Worm (Caenorhabditis elegans) whole organism, mixed stage, embryonic: Measurements from ENCODE around the gene T27E4.1.

Experiments used
- M03D4.4 ChIP-seq: sonication (generic microtip); optimal IDR thresholded peaks from 2 replicates; lab custom pipeline; 2017; ENCODE audit warnings: mild to moderate bottlenecking, missing genetic modification characterization, missing compliant biosample characterization
- bed-3 ChIP-seq: fragments of 200-800 bp; sonication (Bioruptor generic); optimal IDR thresholded peaks from 3 replicates; lab custom pipeline; 2018; ENCODE audit warnings: mild to moderate bottlenecking, missing genetic modification characterization, moderate library complexity, missing compliant biosample characterization
- blmp-1 ChIP-seq: fragments of 150-350 bp; optimal IDR thresholded peaks from 2 replicates; lab custom pipeline; 2014; ENCODE audit warnings: missing biosample characterization, missing genetic modification characterization
- ceh-39 ChIP-seq: fragments of 150-350 bp; optimal IDR thresholded peaks from 2 replicates; lab custom pipeline; 2014; ENCODE audit warnings: missing biosample characterization, missing genetic modification characterization
- ceh-43 ChIP-seq: fragments of 200-800 bp; sonication (Bioruptor generic); optimal IDR thresholded peaks from 2 replicates; lab custom pipeline; 2018; ENCODE audit warnings: mild to moderate bottlenecking, missing genetic modification characterization, moderate library complexity, missing compliant biosample characterization
- ceh-83 ChIP-seq: fragments of 200-800 bp; sonication (Bioruptor generic); optimal IDR thresholded peaks from 2 replicates; lab custom pipeline; 2018; ENCODE audit warnings: mild to moderate bottlenecking, missing genetic modification characterization, missing compliant biosample characterization
- ces-1 ChIP-seq: fragments of 150-350 bp; optimal IDR thresholded peaks from 2 replicates; lab custom pipeline; 2014; ENCODE audit warnings: missing biosample characterization, missing genetic modification reagents, missing genetic modification characterization
- drap-1 ChIP-seq: fragments of 200-800 bp; sonication (Bioruptor generic); optimal IDR thresholded peaks from 3 replicates; lab custom pipeline; 2018; ENCODE audit warnings: mild to moderate bottlenecking, missing genetic modification characterization, missing compliant biosample characterization
- elt-1 ChIP-seq: sonication (generic microtip); optimal IDR thresholded peaks from 2 replicates; lab custom pipeline; 2017; ENCODE audit warnings: missing genetic modification characterization, mild to moderate bottlenecking, missing compliant biosample characterization, antibody characterized with exemption, moderate library complexity, borderline replicate concordance; ENCODE audit not compliant: insufficient read depth
- elt-3 ChIP-seq: fragments of 150-350 bp; optimal IDR thresholded peaks from 2 replicates; lab custom pipeline; 2014; ENCODE audit warnings: missing biosample characterization, missing genetic modification characterization
- flh-1 ChIP-seq: fragments of 200-800 bp; sonication (Bioruptor generic); optimal IDR thresholded peaks from 2 replicates; lab custom pipeline; 2018; ENCODE audit warnings: mild to moderate bottlenecking, missing genetic modification characterization, moderate library complexity, missing compliant biosample characterization
- ham-2 ChIP-seq: fragments of 200-800 bp; sonication (Bioruptor generic); optimal IDR thresholded peaks from 2 replicates; lab custom pipeline; 2018; ENCODE audit warnings: mild to moderate bottlenecking, missing genetic modification characterization, missing compliant biosample characterization
- hlh-1 ChIP-seq: fragments of 150-350 bp; optimal IDR thresholded peaks from 2 replicates; lab custom pipeline; 2014; ENCODE audit warnings: missing biosample characterization, missing genetic modification reagents, missing genetic modification characterization
- lin-13 ChIP-seq: fragments of 150-350 bp; optimal IDR thresholded peaks from 2 replicates; lab custom pipeline; 2014; ENCODE audit warnings: missing biosample characterization, missing genetic modification characterization
- lin-32 ChIP-seq: fragments of 200-800 bp; sonication (Bioruptor generic); optimal IDR thresholded peaks from 2 replicates; lab custom pipeline; 2018; ENCODE audit warnings: mild to moderate bottlenecking, missing genetic modification characterization, missing compliant biosample characterization
- lsy-2 ChIP-seq: fragments of 150-350 bp; optimal IDR thresholded peaks from 2 replicates; lab custom pipeline; 2014; ENCODE audit warnings: missing biosample characterization, missing genetic modification characterization
- mab-5 ChIP-seq: fragments of 150-350 bp; optimal IDR thresholded peaks from 2 replicates; lab custom pipeline; 2014; ENCODE audit warnings: missing biosample characterization, missing genetic modification characterization
- nhr-12 ChIP-seq: fragments of 150-350 bp; optimal IDR thresholded peaks from 2 replicates; lab custom pipeline; 2014; ENCODE audit warnings: missing biosample characterization, missing genetic modification characterization
- nhr-237 ChIP-seq: fragments of 150-350 bp; optimal IDR thresholded peaks from 2 replicates; lab custom pipeline; 2014; ENCODE audit warnings: missing biosample characterization, missing genetic modification characterization
- nhr-28 ChIP-seq: fragments of 150-350 bp; optimal IDR thresholded peaks from 2 replicates; lab custom pipeline; 2014; ENCODE audit warnings: missing biosample characterization, missing genetic modification characterization
- nhr-76 ChIP-seq: sonication (generic microtip); optimal IDR thresholded peaks from 2 replicates; lab custom pipeline; 2017; ENCODE audit warnings: missing biosample characterization, missing genetic modification characterization
- pha-4 ChIP-seq: fragments of 150-350 bp; optimal IDR thresholded peaks from 2 replicates; lab custom pipeline; 2018; ENCODE audit warnings: missing biosample characterization, missing genetic modification reagents, missing genetic modification characterization
- sem-2 ChIP-seq: fragments of 200-800 bp; sonication (Bioruptor generic); optimal IDR thresholded peaks from 2 replicates; lab custom pipeline; 2018; ENCODE audit warnings: mild to moderate bottlenecking, missing genetic modification characterization, missing compliant biosample characterization
- snpc-4 ChIP-seq: fragments of 150-350 bp; optimal IDR thresholded peaks from 2 replicates; lab custom pipeline; 2014; ENCODE audit warnings: missing biosample characterization, missing genetic modification characterization
- sptf-1 ChIP-seq: sonication (generic microtip); optimal IDR thresholded peaks from 2 replicates; lab custom pipeline; 2017; ENCODE audit warnings: mild to moderate bottlenecking, missing genetic modification characterization, moderate library complexity, missing compliant biosample characterization
- tbx-8 ChIP-seq: fragments of 200-800 bp; sonication (Bioruptor generic); optimal IDR thresholded peaks from 2 replicates; lab custom pipeline; 2018; ENCODE audit warnings: mild to moderate bottlenecking, missing genetic modification characterization, moderate library complexity, missing compliant biosample characterization
- unc-120 ChIP-seq: sonication (generic microtip); optimal IDR thresholded peaks from 2 replicates; lab custom pipeline; 2017; ENCODE audit warnings: missing genetic modification characterization, missing compliant biosample characterization; ENCODE audit not compliant: poor library complexity, severe bottlenecking
- unc-39 ChIP-seq: fragments of 150-350 bp; optimal IDR thresholded peaks from 2 replicates; lab custom pipeline; 2014; ENCODE audit warnings: missing biosample characterization, missing genetic modification characterization
- unc-62 ChIP-seq: fragments of 150-350 bp; optimal IDR thresholded peaks from 2 replicates; lab custom pipeline; 2014; ENCODE audit warnings: missing biosample characterization, missing genetic modification reagents, missing genetic modification characterization
- ztf-11 ChIP-seq: fragments of 150-350 bp; optimal IDR thresholded peaks from 2 replicates; lab custom pipeline; 2014; ENCODE audit warnings: missing biosample characterization, missing genetic modification characterization

Gene T27E4.1

DNA sequence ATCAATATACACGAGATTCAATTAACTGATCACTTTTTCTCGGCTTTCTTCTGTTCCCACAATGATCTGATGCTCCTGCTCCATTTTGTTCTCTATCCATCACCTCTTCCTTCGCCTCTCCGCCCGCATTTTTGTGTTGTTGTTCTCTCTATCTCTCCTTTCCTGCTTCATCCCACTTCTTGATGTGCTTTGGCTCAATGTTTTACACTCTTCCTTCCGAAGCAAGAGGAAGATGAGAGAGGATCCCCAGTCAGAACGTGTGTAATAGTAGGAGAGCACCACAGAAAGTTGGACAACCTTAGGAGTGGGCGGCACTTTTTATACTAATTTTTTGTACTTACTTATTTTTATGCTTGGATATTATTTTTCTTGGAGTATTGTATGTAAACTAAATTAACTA is 19.8 kb downstream of the T27E4.1 start:
- peak; percentile 97 for TF ChIP-seq unc-120 (tag; lab: Kevin White, UChicago)
- TF ChIP-seq hlh-1 (tag; lab: Kevin White, UChicago), result peak; percentile 43
- TF ChIP-seq nhr-76 (tag; lab: Kevin White, UChicago), result no peak
- no peak for TF ChIP-seq elt-1 (tag; lab: Kevin White, UChicago)

DNA sequence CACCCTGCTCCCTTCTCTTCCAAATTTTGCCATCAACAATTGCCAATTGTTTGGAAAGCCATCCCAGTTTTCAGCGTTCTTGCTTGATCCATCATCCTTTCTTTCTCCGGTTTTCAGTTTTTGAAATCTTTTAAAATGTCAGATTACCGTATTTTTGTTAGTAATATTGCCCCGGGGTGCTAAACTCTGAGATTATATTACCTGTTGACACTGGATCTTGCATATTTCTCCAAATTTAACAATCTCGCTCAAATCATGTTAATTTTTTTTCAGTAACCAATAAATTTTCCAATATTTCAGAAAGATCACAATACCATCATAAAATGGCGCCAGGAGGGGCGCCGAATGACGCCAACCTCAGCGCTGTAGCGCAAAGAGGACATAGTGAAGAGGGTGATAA is 20.3 kb downstream of the T27E4.1 start, which contains the start of gene F21C10.7:
F21C10.7 (plus strand) TSS at position 301 of the 400 bp plus-strand sequence.
- no peak for TF ChIP-seq mab-5
- no peak for TF ChIP-seq bed-3
- TF ChIP-seq nhr-237 (tag; lab: Kevin White, UChicago), result no peak
- no peak for TF ChIP-seq ham-2
- no peak for TF ChIP-seq unc-120 (tag; lab: Kevin White, UChicago)
- no peak for TF ChIP-seq lin-32 (GFP tag; lab: Kevin White, UChicago)
- TF ChIP-seq ztf-11 (tag; lab: Kevin White, UChicago), result no peak
- TF ChIP-seq elt-1 (tag; lab: Kevin White, UChicago), result no peak
- no peak for TF ChIP-seq lsy-2 (tag; lab: Kevin White, UChicago)
- TF ChIP-seq drap-1 (GFP tag; lab: Kevin White, UChicago), result no peak
- TF ChIP-seq M03D4.4 (tag; lab: Kevin White, UChicago), result no peak
- no peak for TF ChIP-seq sem-2 (GFP tag; lab: Kevin White, UChicago)
- no peak for TF ChIP-seq flh-1
- TF ChIP-seq nhr-28, result no peak

DNA sequence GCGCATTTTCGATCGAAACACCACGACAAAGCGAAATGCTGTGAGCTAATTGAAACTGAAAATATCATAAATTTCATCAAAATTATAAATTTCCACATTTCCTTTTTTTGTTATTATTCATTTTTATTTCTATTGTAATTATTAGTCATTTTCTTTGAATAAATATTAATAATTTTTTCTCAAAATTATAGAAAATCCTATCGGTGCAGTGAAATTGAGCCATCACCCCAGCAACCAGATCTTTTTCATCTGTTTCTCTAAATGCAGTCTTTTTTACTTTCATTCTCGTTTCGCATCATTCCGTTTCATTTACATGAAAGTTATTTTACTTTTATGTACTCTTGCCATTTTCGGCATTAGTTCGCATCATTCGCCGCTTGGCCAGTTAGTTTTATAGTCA is 29.9 kb downstream of the T27E4.1 start, which contains the start of gene F21C10.13:
F21C10.13 (plus strand) TSS at position 301 of the 400 bp plus-strand sequence.
- no peak for TF ChIP-seq ceh-43
- no peak for TF ChIP-seq ces-1 (GFP tag; lab: Kevin White, UChicago)
- TF ChIP-seq unc-39, result no peak
- no peak for TF ChIP-seq nhr-12
- TF ChIP-seq hlh-1 (tag; lab: Kevin White, UChicago), result no peak
- TF ChIP-seq, all 35 proteins: peak for 0

DNA sequence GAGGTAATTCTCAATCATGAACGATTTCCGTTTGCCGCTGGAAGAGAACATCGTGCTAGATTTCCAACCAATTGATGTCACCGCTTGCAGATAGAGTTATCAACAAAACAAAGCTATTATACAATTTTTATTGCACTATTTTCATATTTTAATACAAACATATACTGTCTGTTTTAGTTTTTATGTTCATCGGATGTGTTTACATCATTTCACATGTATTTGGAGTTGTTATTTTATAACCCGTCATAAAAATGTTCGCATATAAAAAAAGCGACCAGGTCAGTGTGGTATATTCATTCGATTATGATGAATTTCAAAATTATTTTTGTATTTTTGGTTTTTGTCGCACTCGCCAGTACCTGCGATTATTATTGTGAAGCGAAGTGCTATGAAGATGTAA is 31.0 kb downstream of the T27E4.1 start, which contains the start of gene F21C10.11:
F21C10.11 (plus strand) TSS at position 301 of the 400 bp plus-strand sequence.
- TF ChIP-seq ceh-39 (tag; lab: Kevin White, UChicago) (no peak), flh-1 (no peak), nhr-76 (tag; lab: Kevin White, UChicago) (no peak), nhr-28 (no peak), sptf-1 (no peak), sem-2 (GFP tag; lab: Kevin White, UChicago) (no peak), ceh-43 (no peak), tbx-8 (GFP tag; lab: Kevin White, UChicago) (no peak), nhr-12 (no peak), elt-3 (tag; lab: Kevin White, UChicago) (no peak), lin-32 (GFP tag; lab: Kevin White, UChicago) (no peak)

DNA sequence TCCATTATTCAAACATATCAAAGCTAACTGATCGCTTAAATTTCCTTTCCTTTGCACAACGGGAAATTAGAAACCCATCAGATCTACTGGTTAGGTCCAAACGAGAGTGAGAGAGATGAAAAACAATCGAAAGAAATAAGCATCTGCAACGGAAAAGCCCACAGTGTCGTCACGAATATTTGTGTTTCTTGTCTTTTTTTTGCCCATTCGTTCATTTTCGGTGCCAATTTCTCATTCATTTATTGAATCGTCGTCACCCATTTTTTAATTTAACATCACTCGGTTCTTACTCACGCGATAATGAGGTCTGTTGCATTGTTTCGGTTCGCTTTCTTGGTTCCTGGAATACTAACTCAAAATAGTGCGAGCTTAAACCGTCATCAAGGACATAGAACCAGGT is 32.0 kb downstream of the T27E4.1 start, which contains the start of gene F21C10.6:
F21C10.6 (plus strand) TSS at position 301 of the 400 bp plus-strand sequence.
- TF ChIP-seq bed-3, result no peak
- no peak for TF ChIP-seq snpc-4 (tag; lab: Kevin White, UChicago)
- no peak for TF ChIP-seq lsy-2 (tag; lab: Kevin White, UChicago)
- TF ChIP-seq, all 35 proteins: peak for 0

DNA sequence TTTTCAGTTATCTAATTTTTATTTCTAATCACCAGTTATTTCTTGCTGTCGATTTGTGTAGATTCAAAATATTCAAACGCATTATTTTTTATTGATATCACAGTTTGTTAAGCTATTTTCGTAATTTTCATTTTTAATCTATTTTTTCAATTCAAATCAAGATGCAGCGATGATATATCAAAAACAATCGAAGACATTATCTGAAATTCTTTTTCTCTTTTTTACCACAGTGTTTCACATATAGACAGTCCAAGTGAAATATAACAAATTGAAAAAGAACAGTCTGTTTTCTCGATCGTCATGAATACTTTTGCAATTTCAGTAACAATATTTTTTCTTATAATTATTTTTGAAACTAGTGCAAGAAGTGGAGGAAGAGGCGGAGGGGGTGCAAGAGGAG is 33.2 kb downstream of the T27E4.1 start, which contains the start of gene F21C10.5:
F21C10.5 (plus strand) TSS at position 301 of the 400 bp plus-strand sequence.
- TF ChIP-seq unc-39 (no peak), lin-32 (GFP tag; lab: Kevin White, UChicago) (no peak), nhr-237 (tag; lab: Kevin White, UChicago) (no peak), ceh-43 (no peak), flh-1 (no peak), unc-120 (tag; lab: Kevin White, UChicago) (no peak), ces-1 (GFP tag; lab: Kevin White, UChicago) (no peak), ztf-11 (tag; lab: Kevin White, UChicago) (no peak)

DNA sequence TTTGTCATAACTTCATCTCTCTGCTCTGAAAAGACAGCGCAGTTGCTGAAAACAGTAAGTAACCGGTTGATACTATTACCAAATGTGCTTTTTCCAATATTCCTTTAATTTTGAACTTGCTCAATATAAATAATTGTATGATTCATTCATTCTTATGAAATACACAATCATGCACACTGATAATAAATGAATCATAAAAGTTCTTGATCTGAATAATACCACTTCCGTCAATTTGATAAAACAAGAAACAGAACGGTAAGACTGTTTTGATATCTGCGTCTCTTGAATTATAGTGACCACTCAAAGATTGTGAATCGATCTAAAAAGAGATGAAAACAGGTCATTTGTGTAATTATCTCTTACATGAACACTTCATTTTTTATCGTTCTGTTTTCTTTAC is 34.2 kb downstream of the T27E4.1 start, which contains the start of gene F21C10.4:
F21C10.4 (plus strand) TSS at position 301 of the 400 bp plus-strand sequence.
- TF ChIP-seq unc-62 (no peak), ham-2 (no peak), nhr-12 (no peak), ceh-83 (GFP tag; lab: Kevin White, UChicago) (no peak), flh-1 (no peak), sptf-1 (no peak), ces-1 (GFP tag; lab: Kevin White, UChicago) (no peak), ceh-39 (tag; lab: Kevin White, UChicago) (no peak), hlh-1 (tag; lab: Kevin White, UChicago) (no peak), lin-13 (tag; lab: Kevin White, UChicago) (no peak), sem-2 (GFP tag; lab: Kevin White, UChicago) (no peak), pha-4 (tag; lab: Kevin White, UChicago) (no peak), blmp-1 (tag; lab: Kevin White, UChicago) (no peak), elt-3 (tag; lab: Kevin White, UChicago) (no peak), M03D4.4 (tag; lab: Kevin White, UChicago) (no peak), elt-1 (tag; lab: Kevin White, UChicago) (no peak), unc-39 (no peak), lsy-2 (tag; lab: Kevin White, UChicago) (no peak)
